Worm (Caenorhabditis elegans) whole organism, L3 larva: ENCODE data around the gene ZK328.6.

Source experiments
- ceh-16 ChIP-seq: sonication (generic microtip); optimal IDR thresholded peaks from 2 replicates; lab custom pipeline; 2017; ENCODE audit warnings: missing biosample characterization, missing genetic modification characterization
- ceh-28 ChIP-seq: fragments of 150-350 bp; optimal IDR thresholded peaks from 2 replicates; lab custom pipeline; 2014; ENCODE audit warnings: missing biosample characterization, missing genetic modification reagents, missing genetic modification characterization
- ceh-9 ChIP-seq: sonication (generic microtip); optimal IDR thresholded peaks from 2 replicates; lab custom pipeline; 2018; ENCODE audit warnings: missing biosample characterization, missing genetic modification characterization
- daf-12 ChIP-seq: fragments of 150-350 bp; optimal IDR thresholded peaks from 2 replicates; lab custom pipeline; 2014; ENCODE audit warnings: missing biosample characterization, missing genetic modification reagents, missing genetic modification characterization
- egl-27 ChIP-seq: sonication (generic microtip); optimal IDR thresholded peaks from 4 replicates; lab custom pipeline; 2017; ENCODE audit warnings: missing biosample characterization, missing genetic modification reagents, missing genetic modification characterization
- egl-5 ChIP-seq: fragments of 150-350 bp; optimal IDR thresholded peaks from 2 replicates; lab custom pipeline; 2017; ENCODE audit warnings: missing biosample characterization, missing genetic modification reagents, missing genetic modification characterization, inconsistent platforms
- elt-1 ChIP-seq: fragments of 150-350 bp; optimal IDR thresholded peaks from 2 replicates; lab custom pipeline; 2014; ENCODE audit warnings: missing biosample characterization, missing genetic modification characterization
- elt-2 ChIP-seq: sonication (generic microtip); optimal IDR thresholded peaks from 2 replicates; lab custom pipeline; 2016; ENCODE audit warnings: missing genetic modification reagents, mild to moderate bottlenecking, missing genetic modification characterization, missing compliant biosample characterization
- elt-3 ChIP-seq, 3 experiments: fragments of 150-350 bp in 1 of 3; sonication (generic microtip) in 2 of 3; optimal IDR thresholded peaks; 2 replicates in 2 of 3; 4 replicates in 1 of 3; lab custom pipeline; 2014 to 2017; ENCODE audit warnings: missing biosample characterization in 3 of 3, missing genetic modification characterization in 3 of 3
- eor-1 ChIP-seq, 2 experiments: fragments of 150-350 bp; optimal IDR thresholded peaks; 2 replicates each; lab custom pipeline; 2014 to 2018; ENCODE audit warnings: missing biosample characterization in 2 of 2, missing genetic modification characterization in 2 of 2
- fkh-10 ChIP-seq: sonication (generic microtip); optimal IDR thresholded peaks from 2 replicates; lab custom pipeline; 2017; ENCODE audit warnings: missing biosample characterization, missing genetic modification reagents, missing genetic modification characterization
- fkh-2 ChIP-seq: fragments of 150-350 bp; optimal IDR thresholded peaks from 2 replicates; lab custom pipeline; 2014; ENCODE audit warnings: missing biosample characterization, missing genetic modification reagents, missing genetic modification characterization
- hmg-11 ChIP-seq: sonication (generic microtip); optimal IDR thresholded peaks from 2 replicates; lab custom pipeline; 2016; ENCODE audit warnings: missing genetic modification characterization, missing compliant biosample characterization
- lin-15B ChIP-seq: fragments of 150-350 bp; optimal IDR thresholded peaks from 2 replicates; lab custom pipeline; 2014; ENCODE audit warnings: missing biosample characterization, missing genetic modification characterization
- lin-39 ChIP-seq: fragments of 150-350 bp; optimal IDR thresholded peaks from 2 replicates; lab custom pipeline; 2018; ENCODE audit warnings: missing biosample characterization, missing genetic modification reagents, missing genetic modification characterization
- mdl-1 ChIP-seq: fragments of 150-350 bp; optimal IDR thresholded peaks from 2 replicates; lab custom pipeline; 2014; ENCODE audit warnings: missing biosample characterization, missing genetic modification characterization
- nfya-1 ChIP-seq: sonication (generic microtip); optimal IDR thresholded peaks from 2 replicates; lab custom pipeline; 2017; ENCODE audit warnings: missing genetic modification characterization, mild to moderate bottlenecking, missing compliant biosample characterization, antibody characterized with exemption, moderate library complexity; ENCODE audit not compliant: insufficient read depth
- nhr-12 ChIP-seq: fragments of 150-350 bp; optimal IDR thresholded peaks from 2 replicates; lab custom pipeline; 2014; ENCODE audit warnings: missing biosample characterization, missing genetic modification characterization
- nhr-25 ChIP-seq: sonication (generic microtip); optimal IDR thresholded peaks from 2 replicates; lab custom pipeline; 2017; ENCODE audit warnings: missing biosample characterization, missing genetic modification characterization
- nhr-28 ChIP-seq: fragments of 150-350 bp; optimal IDR thresholded peaks from 2 replicates; lab custom pipeline; 2014; ENCODE audit warnings: missing biosample characterization, missing genetic modification characterization
- nhr-67 ChIP-seq: fragments of 150-350 bp; optimal IDR thresholded peaks from 2 replicates; lab custom pipeline; 2014; ENCODE audit warnings: missing biosample characterization, missing genetic modification characterization
- pha-4 ChIP-seq: fragments of 150-350 bp; optimal IDR thresholded peaks from 2 replicates; lab custom pipeline; 2014; ENCODE audit warnings: missing biosample characterization, missing genetic modification reagents, missing genetic modification characterization
- pqm-1 ChIP-seq: fragments of 150-350 bp; optimal IDR thresholded peaks from 2 replicates; lab custom pipeline; 2017; ENCODE audit warnings: missing biosample characterization, missing genetic modification characterization, inconsistent platforms
- sea-2 ChIP-seq: fragments of 150-350 bp; sonication (generic microtip); optimal IDR thresholded peaks from 4 replicates; lab custom pipeline; 2014; ENCODE audit warnings: missing biosample characterization, missing genetic modification reagents, missing genetic modification characterization
- skn-1 ChIP-seq: fragments of 150-350 bp; optimal IDR thresholded peaks from 2 replicates; lab custom pipeline; 2014; ENCODE audit warnings: missing biosample characterization, missing genetic modification characterization
- snpc-4 ChIP-seq: fragments of 150-350 bp; optimal IDR thresholded peaks from 2 replicates; lab custom pipeline; 2014; ENCODE audit warnings: missing biosample characterization, missing genetic modification characterization
- unc-39 ChIP-seq: sonication (generic microtip); optimal IDR thresholded peaks from 4 replicates; lab custom pipeline; 2017; ENCODE audit warnings: missing biosample characterization, missing genetic modification characterization
- unc-62 ChIP-seq: fragments of 150-350 bp; sonication (generic microtip); optimal IDR thresholded peaks from 4 replicates; lab custom pipeline; 2014; ENCODE audit warnings: missing biosample characterization, missing genetic modification reagents, missing genetic modification characterization
- zag-1 ChIP-seq: fragments of 150-350 bp; optimal IDR thresholded peaks from 2 replicates; lab custom pipeline; 2014; ENCODE audit warnings: missing biosample characterization, missing genetic modification characterization
- ztf-4 ChIP-seq: fragments of 150-350 bp; optimal IDR thresholded peaks from 2 replicates; lab custom pipeline; 2014; ENCODE audit warnings: missing biosample characterization, missing genetic modification characterization

ZK328.6 gene

DNA sequence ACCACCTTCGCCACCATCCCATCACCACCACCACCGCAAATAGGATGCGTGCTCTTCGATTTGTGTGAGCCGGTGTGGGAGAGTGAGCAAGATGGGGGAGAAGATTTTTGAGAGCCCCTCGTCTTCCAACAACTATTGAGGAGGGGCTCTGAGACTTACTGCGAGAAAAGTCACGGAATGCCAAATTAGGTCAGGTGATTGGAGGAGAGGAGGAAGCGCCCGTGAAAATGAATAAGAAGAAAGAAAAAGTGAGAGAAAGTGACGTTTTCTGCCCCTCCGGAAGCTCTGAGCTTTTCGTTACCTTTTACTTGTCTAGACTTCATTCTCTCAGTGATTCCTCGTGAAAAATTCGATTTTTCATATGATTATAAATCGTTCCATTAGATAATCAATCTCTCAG is 31.7 kb downstream of the ZK328.6 start:
- no peak for TF ChIP-seq nhr-28 (tag; lab: Kevin White, UChicago)
- no peak for TF ChIP-seq elt-1
- no peak for TF ChIP-seq unc-62 (GFP tag; lab: Kevin White, UChicago)
- no peak for TF ChIP-seq hmg-11 (tag; lab: Kevin White, UChicago)
- no peak for TF ChIP-seq eor-1 (tag; optimal IDR thresholded peaks at IDR 0.05; lab: Kevin White, UChicago)
- no peak for TF ChIP-seq snpc-4 (tag; lab: Kevin White, UChicago)
- no peak for TF ChIP-seq egl-5 (tag; lab: Kevin White, UChicago)
- no peak for TF ChIP-seq unc-39 (tag; lab: Kevin White, UChicago)
- no peak for TF ChIP-seq ceh-28 (tag; lab: Kevin White, UChicago)
- TF ChIP-seq sea-2 (GFP tag; lab: Kevin White, UChicago): no peak
- TF ChIP-seq ceh-16 (tag; lab: Kevin White, UChicago): no peak
- TF ChIP-seq egl-27 (tag; lab: Kevin White, UChicago): no peak

DNA sequence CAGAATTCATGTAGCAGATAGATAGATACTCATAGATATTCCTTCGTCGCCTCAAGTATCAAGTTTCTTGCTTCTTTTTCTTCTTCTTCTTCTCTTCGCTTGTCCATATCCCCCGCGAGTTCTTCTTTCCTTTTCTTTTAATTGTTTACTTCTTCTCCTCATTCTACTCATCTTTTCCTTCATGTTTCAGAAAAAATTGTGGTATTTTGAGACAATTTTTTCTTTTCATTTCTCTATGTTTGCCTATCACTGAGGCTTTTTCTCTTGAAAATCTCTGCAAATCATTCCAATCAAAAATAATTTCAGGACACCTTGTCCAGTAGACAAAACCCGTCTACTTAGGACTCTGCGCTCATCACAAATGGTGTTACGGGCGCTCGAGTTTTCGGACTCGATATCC is 37.5 kb downstream of the ZK328.6 start, which contains the start of gene T04C9.1:
T04C9.1 (plus strand) TSS at position 301 of the 400 bp plus-strand sequence.
- no peak for TF ChIP-seq hmg-11 (tag; lab: Kevin White, UChicago)
- TF ChIP-seq snpc-4 (tag; lab: Kevin White, UChicago): no peak
- no peak for TF ChIP-seq zag-1 (tag; lab: Kevin White, UChicago)
- TF ChIP-seq nhr-67 (tag; lab: Kevin White, UChicago): no peak
- TF ChIP-seq lin-39: no peak
- TF ChIP-seq pqm-1 (tag; lab: Kevin White, UChicago): no peak
- no peak for TF ChIP-seq ceh-9 (tag; lab: Kevin White, UChicago)
- TF ChIP-seq nhr-25 (tag; lab: Kevin White, UChicago): no peak
- no peak for TF ChIP-seq lin-15B (tag; lab: Kevin White, UChicago)

DNA sequence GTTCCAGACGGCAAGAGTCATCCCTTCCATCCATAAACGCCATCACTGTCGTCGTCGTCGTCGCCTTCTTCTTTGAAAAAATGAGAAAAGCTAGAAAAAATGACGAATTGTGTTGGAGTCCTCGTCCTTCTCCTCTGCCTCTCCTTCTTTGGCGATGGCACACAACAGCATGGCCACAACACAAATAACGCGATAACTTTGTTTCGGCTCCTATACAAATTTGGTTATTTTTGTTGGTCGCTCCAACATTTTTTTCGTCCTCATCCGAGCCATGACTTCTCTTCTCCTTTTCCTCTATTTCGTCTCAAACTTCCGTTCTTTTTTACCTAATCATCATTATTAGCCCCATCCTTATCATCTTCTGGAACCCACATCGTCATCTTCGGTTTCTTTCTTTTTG is 38.3 kb downstream of the ZK328.6 start:
- TF ChIP-seq ceh-28 (tag; lab: Kevin White, UChicago) (no peak), fkh-10 (GFP tag; lab: Kevin White, UChicago) (peak; percentile 22)

DNA sequence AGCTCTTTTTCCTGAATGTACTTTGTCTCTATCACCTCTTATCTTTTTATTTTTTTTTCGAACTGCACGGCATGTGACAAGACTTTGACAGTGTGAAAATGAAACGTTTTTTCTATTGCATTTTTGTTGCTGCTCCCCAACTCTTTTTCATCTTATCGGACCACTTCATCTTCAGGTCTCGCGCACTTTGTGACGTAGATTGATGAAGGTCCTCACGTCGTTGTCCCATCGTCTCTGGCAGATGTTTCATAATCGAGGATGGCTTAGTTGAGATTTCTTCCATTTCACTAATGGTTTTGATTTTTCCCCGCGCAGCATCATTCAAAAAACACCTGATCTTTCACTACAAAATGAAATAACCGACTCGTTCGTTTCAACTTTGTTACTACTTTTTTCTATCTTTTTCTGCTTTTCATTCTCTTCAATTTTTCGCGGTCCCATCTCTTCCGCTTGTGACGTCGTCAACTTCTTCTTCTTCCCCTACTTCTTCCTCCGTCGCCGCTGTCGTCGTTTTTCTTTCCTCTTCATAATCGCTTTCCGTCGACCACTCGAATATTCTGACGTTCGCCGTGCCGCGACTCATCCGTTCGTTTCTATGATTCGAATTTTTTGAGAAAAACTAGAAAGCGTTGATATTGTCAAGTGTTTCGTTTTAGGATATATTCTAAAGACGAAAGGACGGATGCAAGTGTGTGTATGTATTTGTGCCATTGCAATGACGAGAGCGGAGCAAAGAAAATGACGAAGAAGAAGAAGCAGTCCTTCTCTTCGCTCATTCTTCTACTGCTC is 39.0 kb downstream of the ZK328.6 start, which contains the start of gene T04C9.2:
T04C9.2 (plus strand) TSS at position 739 of the 789 bp plus-strand sequence.
- TF ChIP-seq elt-2: peak; percentile 23
- TF ChIP-seq lin-39: peak; percentile 85
- TF ChIP-seq pqm-1 (tag; lab: Kevin White, UChicago): peak; percentile 29
- peak; percentile 31 for TF ChIP-seq fkh-10 (GFP tag; lab: Kevin White, UChicago)
- TF ChIP-seq elt-1: peak; percentile 80
- TF ChIP-seq pha-4 (tag; lab: Kevin White, UChicago): no peak
- TF ChIP-seq ceh-16 (tag; lab: Kevin White, UChicago): no peak
- peak; percentile 23 for TF ChIP-seq nfya-1 (tag; lab: Kevin White, UChicago)
- TF ChIP-seq unc-62 (GFP tag; lab: Kevin White, UChicago): peak; percentile 65

DNA sequence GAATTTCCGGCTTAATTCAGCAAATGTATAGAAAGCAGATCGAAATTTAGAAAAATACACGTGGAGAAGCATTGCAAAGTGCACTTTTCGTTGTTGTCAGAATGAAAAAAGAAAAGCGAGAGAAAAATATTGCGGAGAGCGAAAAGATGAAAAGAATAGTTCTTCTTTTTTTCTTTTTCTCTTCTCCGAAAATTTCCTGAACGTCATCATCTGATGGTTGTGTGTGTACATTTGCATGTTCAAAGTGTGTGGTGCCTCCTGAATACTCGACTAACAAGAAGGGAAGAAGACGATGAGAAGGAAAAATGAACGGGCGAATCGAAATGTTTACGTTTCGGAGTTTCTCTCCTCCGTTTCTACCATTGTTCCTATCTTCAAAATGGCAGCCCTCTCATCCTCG is 40.3 kb downstream of the ZK328.6 start:
- no peak for TF ChIP-seq nhr-12 (tag; lab: Kevin White, UChicago)
- no peak for TF ChIP-seq egl-5 (tag; lab: Kevin White, UChicago)
- no peak for TF ChIP-seq skn-1
- peak; percentile 21 for TF ChIP-seq nfya-1 (tag; lab: Kevin White, UChicago)
- TF ChIP-seq ceh-16 (tag; lab: Kevin White, UChicago): no peak
- TF ChIP-seq ztf-4 (tag; lab: Kevin White, UChicago): no peak
- no peak for TF ChIP-seq nhr-67 (tag; lab: Kevin White, UChicago)
- no peak for TF ChIP-seq elt-3 (tag; optimal IDR thresholded peaks at IDR 0.05; lab: Kevin White, UChicago)
- peak; percentile 38 for TF ChIP-seq pha-4 (tag; lab: Kevin White, UChicago)
- no peak for TF ChIP-seq lin-15B (tag; lab: Kevin White, UChicago)
- no peak for TF ChIP-seq daf-12 (tag; lab: Kevin White, UChicago)
- TF ChIP-seq mdl-1 (tag; lab: Kevin White, UChicago): no peak
- no peak for TF ChIP-seq fkh-2 (tag; lab: Kevin White, UChicago)
- TF ChIP-seq egl-27 (tag; lab: Kevin White, UChicago): no peak
